Fruit fly (Drosophila melanogaster) whole organism, embryonic: ENCODE results near the gene pix.

Experiments
- CG18476 ChIP-seq: fragments of 200-800 bp; sonication (Bioruptor generic); optimal IDR thresholded peaks from 2 replicates; lab custom pipeline; 2016; ENCODE audit warnings: missing biosample characterization, mild to moderate bottlenecking, missing genetic modification characterization
- NC2α ChIP-seq: fragments of 200-800 bp; sonication (Bioruptor generic); optimal IDR thresholded peaks from 2 replicates; lab custom pipeline; 2016; ENCODE audit warnings: missing biosample characterization, missing genetic modification characterization
- stc ChIP-seq: fragments of 200-800 bp; sonication (Bioruptor generic); IDR thresholded peaks from 2 replicates; pipeline ENCODE4 v1.3.6; 2022; ENCODE audit warnings: missing biosample characterization, missing genetic modification characterization

DNA sequence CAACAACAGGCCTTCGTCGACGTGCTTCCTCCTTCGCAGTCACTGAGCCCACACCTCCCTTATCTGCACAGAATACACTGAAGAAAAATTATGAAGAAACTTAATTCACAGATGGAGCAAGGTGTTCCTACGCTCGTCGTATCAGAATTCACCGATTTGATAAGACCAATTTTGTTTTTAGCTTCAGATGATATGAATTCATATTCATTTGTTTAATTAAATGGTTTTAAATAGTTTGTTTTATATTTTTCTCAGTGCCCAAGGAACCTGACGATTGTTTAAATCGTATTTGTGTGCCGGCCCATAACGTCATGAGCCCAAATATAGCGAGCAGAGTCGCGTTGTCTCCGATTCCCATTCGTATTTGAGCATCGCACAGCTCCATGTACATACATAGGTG is 49.1 kb upstream of the pix start:
- peak; percentile 60 for TF ChIP-seq NC2α (GFP tag; lab: Kevin White, UChicago)
- 0 out of 2 replicates have a peak, but pooled peaks have one; percentile 12 for TF ChIP-seq stc (GFP tag; lab: Robert Waterston, UW)
- peak; percentile 13 for TF ChIP-seq CG18476 (GFP tag; lab: Kevin White, UChicago)
